Worm (Caenorhabditis elegans): ENCODE data around the gene emb-1.

- TF ChIP-seq ama-1 (optimal IDR thresholded peaks at IDR 0.05) (no peak), aly-1 (tag; optimal IDR thresholded peaks at IDR 0.05) (no peak), tbx-37 (GFP tag; conservative IDR thresholded peaks at IDR 0.05) (no peak), hnd-1 (tag; optimal IDR thresholded peaks at IDR 0.05) (no peak), sea-1 (GFP tag; conservative IDR thresholded peaks at IDR 0.05) (no peak), flt-1 (GFP tag; IDR thresholded peaks at IDR 0.05) (no peak), scrt-1 (GFP tag; IDR thresholded peaks at IDR 0.05) (no peak), pes-1 (GFP tag; IDR thresholded peaks at IDR 0.05) (no peak), tra-4 (tag; optimal IDR thresholded peaks at IDR 0.05) (no peak), ets-7 (tag; optimal IDR thresholded peaks at IDR 0.05) (no peak), ceh-13 (GFP tag; optimal IDR thresholded peaks at IDR 0.05) (no peak)
These were observed 13.7 kb upstream of the emb-1 start, which contains the start of gene T10F2.5 for ce11 chrIII:5159505-5159904.
